Worm (Caenorhabditis elegans) whole organism, L3 larva: ENCODE measurements around the gene msrp-6.

Experiments used
- R02D3.7 ChIP-seq: fragments of 150-350 bp; optimal IDR thresholded peaks from 2 replicates; lab custom pipeline; 2014; ENCODE audit warnings: missing biosample characterization, missing genetic modification characterization
- ama-1 ChIP-seq: fragments of 150-350 bp; optimal IDR thresholded peaks from 2 replicates; lab custom pipeline; 2018
- lin-39 ChIP-seq: fragments of 150-350 bp; optimal IDR thresholded peaks from 2 replicates; lab custom pipeline; 2018; ENCODE audit warnings: missing biosample characterization, missing genetic modification reagents, missing genetic modification characterization
- nhr-23 ChIP-seq: fragments of 150-350 bp; optimal IDR thresholded peaks from 2 replicates; lab custom pipeline; 2014; ENCODE audit warnings: missing biosample characterization, missing genetic modification reagents, missing genetic modification characterization
- snpc-4 ChIP-seq: fragments of 150-350 bp; optimal IDR thresholded peaks from 2 replicates; lab custom pipeline; 2014; ENCODE audit warnings: missing biosample characterization, missing genetic modification characterization

DNA sequence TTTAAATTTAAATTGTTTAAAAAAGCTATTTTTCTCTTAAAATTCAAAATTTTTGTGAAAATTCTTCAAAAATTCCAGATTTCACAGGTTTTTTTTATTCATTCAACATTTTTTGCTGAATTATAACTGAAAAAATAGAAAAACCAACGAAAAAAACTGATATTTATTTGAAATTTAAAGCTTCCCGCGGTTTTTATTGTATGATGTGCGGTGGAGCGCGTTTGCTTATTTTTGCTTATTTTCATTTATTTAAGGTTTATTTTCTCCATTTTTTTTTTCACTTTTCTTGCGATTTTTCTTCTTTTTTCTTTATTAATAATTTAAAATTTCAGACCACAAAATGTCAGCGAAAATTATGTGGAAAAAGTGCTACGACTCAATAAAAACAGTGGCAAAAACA lies 18.8 kb downstream of the msrp-6 start, which contains the start of gene F22E5.9:
- TF ChIP-seq snpc-4 (tag; lab: Kevin White, UChicago) = no peak
- TF ChIP-seq lin-39 = no peak
- TF ChIP-seq R02D3.7 = no peak
- TF ChIP-seq ama-1 = no peak
- no peak for TF ChIP-seq nhr-23 (tag; lab: Kevin White, UChicago)
